Worm (Caenorhabditis elegans) whole organism, L3 larva: Measurements from ENCODE around the gene ttr-7.

Experiments
- R02D3.7 ChIP-seq: fragments of 150-350 bp; optimal IDR thresholded peaks from 2 replicates; lab custom pipeline; 2014; ENCODE audit warnings: missing biosample characterization, missing genetic modification characterization
- ZK546.5 ChIP-seq: sonication (generic microtip); optimal IDR thresholded peaks from 2 replicates; lab custom pipeline; 2017; ENCODE audit warnings: missing biosample characterization, missing genetic modification characterization
- ceh-16 ChIP-seq: sonication (generic microtip); optimal IDR thresholded peaks from 2 replicates; lab custom pipeline; 2017; ENCODE audit warnings: missing biosample characterization, missing genetic modification characterization
- elt-2 ChIP-seq: sonication (generic microtip); optimal IDR thresholded peaks from 2 replicates; lab custom pipeline; 2016; ENCODE audit warnings: missing genetic modification reagents, mild to moderate bottlenecking, missing genetic modification characterization, missing compliant biosample characterization
- fkh-10 ChIP-seq: sonication (generic microtip); optimal IDR thresholded peaks from 2 replicates; lab custom pipeline; 2017; ENCODE audit warnings: missing biosample characterization, missing genetic modification reagents, missing genetic modification characterization
- nfya-1 ChIP-seq: sonication (generic microtip); optimal IDR thresholded peaks from 2 replicates; lab custom pipeline; 2017; ENCODE audit warnings: missing genetic modification characterization, mild to moderate bottlenecking, missing compliant biosample characterization, antibody characterized with exemption, moderate library complexity; ENCODE audit not compliant: insufficient read depth
- nhr-12 ChIP-seq: fragments of 150-350 bp; optimal IDR thresholded peaks from 2 replicates; lab custom pipeline; 2014; ENCODE audit warnings: missing biosample characterization, missing genetic modification characterization
- nhr-237 ChIP-seq: fragments of 150-350 bp; optimal IDR thresholded peaks from 2 replicates; lab custom pipeline; 2014; ENCODE audit warnings: missing biosample characterization, missing genetic modification characterization
- nhr-25 ChIP-seq: sonication (generic microtip); optimal IDR thresholded peaks from 2 replicates; lab custom pipeline; 2017; ENCODE audit warnings: missing biosample characterization, missing genetic modification characterization
- unc-62 ChIP-seq: fragments of 150-350 bp; sonication (generic microtip); optimal IDR thresholded peaks from 4 replicates; lab custom pipeline; 2014; ENCODE audit warnings: missing biosample characterization, missing genetic modification reagents, missing genetic modification characterization
- ztf-4 ChIP-seq: fragments of 150-350 bp; optimal IDR thresholded peaks from 2 replicates; lab custom pipeline; 2014; ENCODE audit warnings: missing biosample characterization, missing genetic modification characterization

DNA sequence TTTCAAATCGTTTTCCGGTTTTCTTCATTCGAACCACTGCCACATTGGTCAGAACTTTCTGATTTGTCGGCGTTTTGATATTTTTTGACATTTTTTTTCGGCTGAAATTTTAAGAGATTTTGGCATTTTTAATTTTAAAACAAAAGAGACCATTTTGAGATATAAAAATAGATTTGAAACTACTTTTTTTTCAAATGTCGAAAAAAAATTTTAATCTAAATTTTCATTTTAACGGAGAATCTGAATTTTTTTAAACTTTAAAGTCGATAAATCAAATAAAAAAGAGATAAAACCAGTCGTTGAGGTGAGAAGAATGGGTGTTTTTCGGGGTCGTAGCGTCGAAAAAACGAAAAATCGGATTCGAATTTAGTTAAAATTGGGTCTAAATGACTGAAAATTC is 32.5 kb downstream of the ttr-7 start, which contains the start of gene sbds-1:
- TF ChIP-seq ZK546.5 (tag; lab: Kevin White, UChicago), result no peak
- TF ChIP-seq nfya-1 (tag; lab: Kevin White, UChicago), result no peak
- no peak for TF ChIP-seq R02D3.7 (tag; lab: Kevin White, UChicago)
- no peak for TF ChIP-seq elt-2 (tag; lab: Kevin White, UChicago)
- no peak for TF ChIP-seq ceh-16 (tag; lab: Kevin White, UChicago)
- TF ChIP-seq unc-62, result no peak
- TF ChIP-seq ztf-4 (tag; lab: Kevin White, UChicago), result no peak
- TF ChIP-seq fkh-10 (GFP tag; lab: Kevin White, UChicago), result no peak
- TF ChIP-seq nhr-12 (tag; lab: Kevin White, UChicago), result no peak
- no peak for TF ChIP-seq nhr-25 (tag; lab: Kevin White, UChicago)
- TF ChIP-seq nhr-237 (tag; lab: Kevin White, UChicago), result no peak
